Worm (Caenorhabditis elegans) whole organism, L4 larva: Measurements from ENCODE around the gene C26F1.1.

Experiments
- F37D6.2 ChIP-seq: sonication (generic microtip); optimal IDR thresholded peaks from 2 replicates; lab custom pipeline; 2016; ENCODE audit warnings: mild to moderate bottlenecking, missing genetic modification characterization, missing compliant biosample characterization
- F44E2.7 ChIP-seq: fragments of 200-800 bp; sonication (Bioruptor generic); IDR thresholded peaks from 2 replicates; pipeline ENCODE4 v2.1.2; 2022; ENCODE audit warnings: missing genetic modification characterization, missing compliant biosample characterization
- F49E8.2 ChIP-seq: sonication (generic microtip); optimal IDR thresholded peaks from 2 replicates; lab custom pipeline; 2016; ENCODE audit warnings: missing compliant biosample characterization, mild to moderate bottlenecking, missing genetic modification characterization, borderline replicate concordance
- aha-1 ChIP-seq: fragments of 150-350 bp; peaks from one replicate; lab custom pipeline; 2014; ENCODE audit warnings: missing biosample characterization, missing genetic modification characterization
- aly-2 ChIP-seq: sonication (generic microtip); optimal IDR thresholded peaks from 2 replicates; lab custom pipeline; 2018; ENCODE audit warnings: missing biosample characterization, missing genetic modification characterization
- ama-1 ChIP-seq: fragments of 150-350 bp; optimal IDR thresholded peaks from 2 replicates; lab custom pipeline; 2014; ENCODE audit warnings: inconsistent platforms, mixed read lengths
- daf-19 ChIP-seq: fragments of 200-800 bp; sonication (Bioruptor generic); conservative IDR thresholded peaks from 2 replicates; pipeline ENCODE4 v1.3.6; 2022; ENCODE audit warnings: missing genetic modification characterization, missing compliant biosample characterization
- daf-8 ChIP-seq: fragments of 200-800 bp; sonication (Bioruptor generic); IDR thresholded peaks from 2 replicates; pipeline ENCODE4 v1.3.6; 2022; ENCODE audit warnings: missing genetic modification characterization, missing compliant biosample characterization
- dmd-6 ChIP-seq: fragments of 200-800 bp; sonication (Bioruptor generic); IDR thresholded peaks from 2 replicates; pipeline ENCODE4 v1.3.6; 2022; ENCODE audit warnings: missing genetic modification reagents, missing genetic modification characterization, missing compliant biosample characterization
- dmd-9 ChIP-seq: fragments of 200-800 bp; sonication (Bioruptor generic); IDR thresholded peaks from 2 replicates; pipeline ENCODE4 v1.3.6; 2022; ENCODE audit warnings: missing genetic modification reagents, missing genetic modification characterization, missing compliant biosample characterization
- dve-1 ChIP-seq: sonication (generic microtip); optimal IDR thresholded peaks from 2 replicates; lab custom pipeline; 2017; ENCODE audit warnings: antibody characterized with exemption, mild to moderate bottlenecking, missing genetic modification characterization, missing compliant biosample characterization; ENCODE audit not compliant: insufficient read depth
- fkh-10 ChIP-seq: fragments of 150-350 bp; optimal IDR thresholded peaks from 2 replicates; lab custom pipeline; 2014; ENCODE audit warnings: missing biosample characterization, missing genetic modification reagents, missing genetic modification characterization
- hlh-11 ChIP-seq: fragments of 200-800 bp; sonication (Bioruptor generic); optimal IDR thresholded peaks from 2 replicates; lab custom pipeline; 2018; ENCODE audit warnings: mild to moderate bottlenecking, missing genetic modification characterization, missing compliant biosample characterization
- lim-7 ChIP-seq: fragments of 200-800 bp; sonication (Bioruptor generic); IDR thresholded peaks from 2 replicates; pipeline ENCODE4 v1.3.6; 2022; ENCODE audit warnings: missing genetic modification characterization, missing compliant biosample characterization
- lin-1 ChIP-seq: fragments of 200-800 bp; sonication (Bioruptor generic); IDR thresholded peaks from 2 replicates; pipeline ENCODE4 v1.3.6; 2022; ENCODE audit warnings: missing genetic modification reagents, missing genetic modification characterization, missing compliant biosample characterization
- lin-13 ChIP-seq: fragments of 150-350 bp; optimal IDR thresholded peaks from 2 replicates; lab custom pipeline; 2014; ENCODE audit warnings: missing biosample characterization, missing genetic modification reagents, missing genetic modification characterization
- lin-29 ChIP-seq: fragments of 200-800 bp; sonication (Bioruptor generic); IDR thresholded peaks from 2 replicates; pipeline ENCODE4 v1.3.6; 2022; ENCODE audit warnings: missing genetic modification reagents, missing genetic modification characterization, missing compliant biosample characterization
- madf-9 ChIP-seq: fragments of 200-800 bp; sonication (Bioruptor generic); conservative IDR thresholded peaks from 2 replicates; pipeline ENCODE4 v1.3.6; 2022; ENCODE audit warnings: missing genetic modification reagents, missing genetic modification characterization, missing compliant biosample characterization
- nhr-10 ChIP-seq: fragments of 150-350 bp; optimal IDR thresholded peaks from 2 replicates; lab custom pipeline; 2014; ENCODE audit warnings: missing biosample characterization, missing genetic modification characterization
- nhr-25 ChIP-seq: sonication (generic microtip); optimal IDR thresholded peaks from 2 replicates; lab custom pipeline; 2017; ENCODE audit warnings: missing genetic modification characterization, mild to moderate bottlenecking, missing compliant biosample characterization, antibody characterized with exemption, moderate library complexity, borderline replicate concordance; ENCODE audit not compliant: insufficient read depth
- nhr-77 ChIP-seq: fragments of 150-350 bp; optimal IDR thresholded peaks from 2 replicates; lab custom pipeline; 2014; ENCODE audit warnings: missing biosample characterization, missing genetic modification characterization
- pha-4 ChIP-seq, 2 experiments: fragments of 150-350 bp in 1 of 2; fragments of 200-800 bp in 1 of 2; sonication (Bioruptor generic) in 1 of 2; IDR thresholded peaks in 1 of 2; optimal IDR thresholded peaks in 1 of 2; 2 replicates each; pipeline versions ENCODE4 v1.3.6 to Lab custom; 2014 to 2022; ENCODE audit warnings: missing genetic modification characterization in 2 of 2, missing genetic modification reagents in 2 of 2, missing biosample characterization in 1 of 2, missing compliant biosample characterization in 1 of 2
- rbr-2 ChIP-seq: sonication (generic microtip); optimal IDR thresholded peaks from 2 replicates; lab custom pipeline; 2016; ENCODE audit warnings: missing genotype, missing genetic modification characterization, missing compliant biosample characterization
- sdz-12 ChIP-seq: fragments of 200-800 bp; sonication (Bioruptor generic); optimal IDR thresholded peaks from 2 replicates; lab custom pipeline; 2018; ENCODE audit warnings: mild to moderate bottlenecking, missing genetic modification characterization, missing compliant biosample characterization
- set-16 ChIP-seq: fragments of 200-800 bp; sonication (Bioruptor generic); IDR thresholded peaks from 2 replicates; pipeline ENCODE4 v1.3.6; 2022; ENCODE audit warnings: missing genetic modification reagents, missing genetic modification characterization, missing compliant biosample characterization
- skn-1 ChIP-seq: fragments of 150-350 bp; optimal IDR thresholded peaks from 2 replicates; lab custom pipeline; 2014; ENCODE audit warnings: missing biosample characterization, missing genetic modification characterization
- snpc-4 ChIP-seq: fragments of 150-350 bp; optimal IDR thresholded peaks from 2 replicates; lab custom pipeline; 2014; ENCODE audit warnings: missing biosample characterization, missing genetic modification characterization
- tra-1 ChIP-seq: fragments of 200-800 bp; sonication (Bioruptor generic); IDR thresholded peaks from 2 replicates; pipeline ENCODE4 v1.3.6; 2022; ENCODE audit warnings: missing genetic modification reagents, missing genetic modification characterization, missing compliant biosample characterization
- unc-62 ChIP-seq, 3 experiments: fragments of 150-350 bp in 1 of 3; sonication (generic microtip); optimal IDR thresholded peaks in 2 of 3; peaks in 1 of 3; 1 replicate in 1 of 3; 2 replicates in 2 of 3; lab custom pipeline; 2014 to 2017; ENCODE audit warnings: missing biosample characterization in 3 of 3, missing genetic modification characterization in 3 of 3, missing genetic modification reagents in 3 of 3, missing genotype in 1 of 3
- zag-1 ChIP-seq: fragments of 150-350 bp; optimal IDR thresholded peaks from 2 replicates; lab custom pipeline; 2014; ENCODE audit warnings: missing biosample characterization, missing genetic modification characterization
- ztf-7 ChIP-seq: fragments of 150-350 bp; optimal IDR thresholded peaks from 2 replicates; lab custom pipeline; 2014; ENCODE audit warnings: missing biosample characterization, missing genetic modification characterization

The C26F1.1 gene

DNA sequence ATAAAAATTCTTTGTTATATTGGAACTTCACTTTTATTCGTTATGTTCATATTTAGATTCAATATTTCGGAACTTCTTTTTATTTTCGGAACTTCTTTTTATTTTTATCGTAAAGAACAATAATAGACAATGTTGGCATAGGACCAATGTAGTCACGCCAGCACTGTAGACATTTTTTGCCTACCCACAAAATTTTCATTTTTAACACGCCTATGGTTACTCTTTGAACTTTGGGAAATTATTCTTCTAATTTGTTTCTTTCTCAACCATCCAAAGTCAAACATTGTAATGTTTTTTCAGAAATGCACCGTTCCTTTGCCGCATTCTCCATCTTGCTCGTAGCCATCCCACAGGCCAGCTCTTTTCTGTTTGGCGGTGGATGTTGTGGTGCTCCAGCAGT, at the start of gene C26F1.1:
C26F1.1 (plus strand) TSS at position 301 of the 400 bp plus-strand sequence.
- TF ChIP-seq lin-29 = no peak
- TF ChIP-seq unc-62 (GFP tag; optimal IDR thresholded peaks at IDR 0.05 in 1 of 2; lab: Kevin White, UChicago) = peak in 1 of 2 experiments; percentile 2
- no peak for TF ChIP-seq unc-62 (tag; optimal IDR thresholded peaks at IDR 0.05; lab: Kevin White, UChicago)
- no peak for TF ChIP-seq F37D6.2 (tag; lab: Kevin White, UChicago)
- TF ChIP-seq ama-1 (lab: Kevin White, UChicago) = no peak
- no peak for TF ChIP-seq madf-9 (GFP tag; lab: Robert Waterston, UW)
- no peak for TF ChIP-seq fkh-10 (GFP tag; lab: Kevin White, UChicago)
- TF ChIP-seq skn-1 (tag; lab: Kevin White, UChicago) = no peak
- TF ChIP-seq zag-1 (tag; lab: Kevin White, UChicago) = no peak
- TF ChIP-seq, all 104 proteins: peak for 1

DNA sequence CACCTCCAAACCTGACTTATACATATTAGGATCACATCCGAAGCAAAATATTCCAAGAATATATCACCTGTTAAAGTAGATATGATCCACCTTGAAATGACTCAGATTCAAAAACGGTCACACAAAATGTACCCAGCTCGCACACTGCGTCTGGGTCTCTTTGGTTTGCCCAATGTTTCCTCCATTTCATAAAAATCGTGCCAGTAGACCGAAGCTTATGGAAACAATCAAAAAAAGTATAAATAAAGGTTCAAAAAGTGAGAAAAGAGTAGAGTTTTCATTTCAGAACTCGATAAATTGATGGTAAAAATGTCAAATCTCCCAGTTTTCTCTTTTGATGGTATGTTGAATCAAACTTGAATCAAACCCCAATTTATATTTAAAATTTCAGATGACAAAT, 47.5 kb upstream of the C26F1.1 start, which contains the start of gene srr-9:
srr-9 (plus strand) TSS at position 301 of the 400 bp plus-strand sequence.
- no peak for TF ChIP-seq aly-2 (tag; lab: Kevin White, UChicago)
- TF ChIP-seq ama-1 (lab: Kevin White, UChicago) = no peak
- peak; percentile 80 for TF ChIP-seq aha-1 (tag; lab: Kevin White, UChicago)
- TF ChIP-seq, all 104 proteins: peak for 1

DNA sequence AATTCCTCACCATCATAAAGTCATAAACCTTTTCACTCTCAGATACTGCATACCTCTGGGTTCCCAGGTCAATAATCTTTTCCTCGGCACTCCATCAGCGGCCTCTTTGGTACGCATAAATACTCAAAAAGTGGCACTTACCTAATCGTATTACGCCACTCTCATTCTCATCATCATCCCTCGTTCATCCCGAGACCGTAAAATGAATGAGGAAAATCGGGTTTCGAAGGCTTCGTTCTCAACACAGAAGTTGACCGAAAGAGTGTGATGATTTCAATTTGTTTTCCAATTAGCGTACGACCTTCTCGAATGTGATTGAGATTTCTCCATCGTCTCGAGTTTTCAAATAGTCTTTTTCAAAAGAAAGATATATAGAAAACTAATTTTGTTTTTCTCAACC, 45.3 kb upstream of the C26F1.1 start:
- TF ChIP-seq daf-8 (GFP tag; lab: Robert Waterston, UW) (no peak), unc-62 (GFP tag; optimal IDR thresholded peaks at IDR 0.05 in 1 of 2; lab: Kevin White, UChicago) (peak in 1 of 2 experiments; percentile 91), unc-62 (tag; optimal IDR thresholded peaks at IDR 0.05; lab: Kevin White, UChicago) (no peak), daf-19 (no peak), nhr-25 (tag; lab: Kevin White, UChicago) (peak; percentile 13), nhr-10 (tag; lab: Kevin White, UChicago) (no peak)
- TF ChIP-seq, all 104 proteins: peak for 2

DNA sequence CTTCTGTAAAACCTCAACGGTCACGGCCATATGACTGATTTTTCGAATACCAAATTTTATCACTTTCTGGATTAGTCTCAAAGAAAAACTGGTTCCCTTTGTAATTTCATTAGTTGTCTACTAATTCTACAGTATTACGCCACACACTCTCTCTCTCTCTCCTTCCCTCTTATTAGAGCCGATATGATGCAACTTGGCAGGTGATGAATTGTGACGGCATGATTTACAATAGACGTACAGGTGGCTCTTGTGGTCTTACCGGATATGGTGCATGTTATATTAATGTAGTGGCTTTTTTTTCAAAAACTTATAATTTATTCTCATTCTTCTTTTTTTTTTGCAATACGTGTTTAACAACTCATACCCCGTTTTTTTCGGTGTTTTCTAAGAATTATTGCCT, 43.3 kb upstream of the C26F1.1 start:
- no peak for TF ChIP-seq lim-7 (GFP tag; lab: Robert Waterston, UW)
- no peak for TF ChIP-seq snpc-4 (tag; lab: Kevin White, UChicago)
- no peak for TF ChIP-seq rbr-2
- TF ChIP-seq pha-4 (GFP tag; IDR thresholded peaks at IDR 0.05; lab: Robert Waterston, UW) = no peak
- no peak for TF ChIP-seq pha-4 (tag; optimal IDR thresholded peaks at IDR 0.05; lab: Kevin White, UChicago)
- TF ChIP-seq lin-1 (GFP tag; lab: Robert Waterston, UW) = no peak
- TF ChIP-seq F49E8.2 = no peak
- TF ChIP-seq ztf-7 = no peak
- TF ChIP-seq skn-1 (tag; lab: Kevin White, UChicago) = no peak
- TF ChIP-seq dmd-9 (GFP tag; lab: Robert Waterston, UW) = no peak
- TF ChIP-seq nhr-77 = no peak
- TF ChIP-seq tra-1 (GFP tag; lab: Robert Waterston, UW) = no peak
- no peak for TF ChIP-seq F44E2.7 (GFP tag; lab: Robert Waterston, UW)
- no peak for TF ChIP-seq set-16 (GFP tag; lab: Robert Waterston, UW)
- no peak for TF ChIP-seq lin-13 (GFP tag; lab: Kevin White, UChicago)

DNA sequence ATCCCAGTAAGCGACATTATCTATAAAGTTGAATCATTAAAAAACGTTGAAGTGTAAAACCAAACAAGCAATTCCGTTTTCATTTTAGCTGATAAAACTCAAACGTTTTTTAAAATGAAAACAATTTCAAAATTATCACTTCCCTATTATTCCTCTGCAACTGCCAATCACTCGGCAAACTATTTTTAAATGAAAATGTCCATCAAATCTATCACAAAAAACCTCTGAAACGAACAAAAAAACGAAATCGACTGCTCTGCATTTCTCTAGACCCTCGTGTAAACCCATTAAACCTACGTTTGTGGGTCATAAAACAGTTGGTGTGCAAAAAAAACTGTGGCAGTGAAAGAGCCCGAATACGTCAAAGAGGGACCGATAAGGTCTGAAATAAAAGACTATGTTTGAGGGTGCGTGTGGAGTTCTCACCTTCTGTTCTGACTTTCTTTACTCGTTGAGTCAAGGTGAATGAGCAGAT, 42.7 kb upstream of the C26F1.1 start, which contains the start of gene fbxl-5:
fbxl-5 (plus strand) TSS at position 425 of the 475 bp plus-strand sequence.
- TF ChIP-seq hlh-11 (tag; lab: Kevin White, UChicago) (peak; percentile 13), tra-1 (GFP tag; lab: Robert Waterston, UW) (peak; percentile 85), dve-1 (tag; lab: Kevin White, UChicago) (peak; percentile 30), dmd-6 (GFP tag; lab: Robert Waterston, UW) (peak; percentile 83), sdz-12 (GFP tag; lab: Kevin White, UChicago) (no peak)
